Worm (Caenorhabditis elegans) whole organism, late embryonic: ENCODE measurements around the gene ZK688.4.

ENCODE experiments used
- C38D4.7 ChIP-seq: fragments of 200-800 bp; sonication (Bioruptor generic); optimal IDR thresholded peaks from 2 replicates; lab custom pipeline; 2018; ENCODE audit warnings: mild to moderate bottlenecking, missing genetic modification characterization, moderate library complexity, missing compliant biosample characterization
- Y22D7AL.16 ChIP-seq: sonication (generic microtip); optimal IDR thresholded peaks from 2 replicates; lab custom pipeline; 2016; ENCODE audit warnings: missing genetic modification characterization, missing compliant biosample characterization
- ceh-18 ChIP-seq: sonication (generic microtip); optimal IDR thresholded peaks from 2 replicates; lab custom pipeline; 2016; ENCODE audit warnings: missing genetic modification characterization, missing compliant biosample characterization
- ceh-22 ChIP-seq: sonication (generic microtip); optimal IDR thresholded peaks from 2 replicates; lab custom pipeline; 2017; ENCODE audit warnings: missing biosample characterization, missing genetic modification characterization
- ceh-24 ChIP-seq: sonication (generic microtip); optimal IDR thresholded peaks from 2 replicates; lab custom pipeline; 2016; ENCODE audit warnings: mild to moderate bottlenecking, missing genetic modification characterization, missing compliant biosample characterization
- ceh-34 ChIP-seq: sonication (generic microtip); optimal IDR thresholded peaks from 2 replicates; lab custom pipeline; 2016; ENCODE audit warnings: mild to moderate bottlenecking, missing genetic modification characterization, missing compliant biosample characterization
- ceh-45 ChIP-seq: fragments of 200-800 bp; sonication (Bioruptor generic); IDR thresholded peaks from 2 replicates; pipeline ENCODE4 v1.3.6; 2022; ENCODE audit warnings: missing genetic modification reagents, missing genetic modification characterization, missing compliant biosample characterization
- ceh-48 ChIP-seq: sonication (generic microtip); optimal IDR thresholded peaks from 2 replicates; lab custom pipeline; 2016; ENCODE audit warnings: missing genetic modification characterization, inconsistent platforms, missing compliant biosample characterization
- che-1 ChIP-seq: sonication (generic microtip); optimal IDR thresholded peaks from 2 replicates; lab custom pipeline; 2016; ENCODE audit warnings: mild to moderate bottlenecking, missing genetic modification characterization, missing compliant biosample characterization
- dve-1 ChIP-seq: sonication (generic microtip); optimal IDR thresholded peaks from 2 replicates; lab custom pipeline; 2017; ENCODE audit warnings: antibody characterized with exemption, mild to moderate bottlenecking, missing genetic modification characterization, missing compliant biosample characterization
- elt-2 ChIP-seq: sonication (generic microtip); optimal IDR thresholded peaks from 2 replicates; lab custom pipeline; 2016; ENCODE audit warnings: missing genetic modification reagents, missing genetic modification characterization, missing compliant biosample characterization
- eyg-1 ChIP-seq: sonication (generic microtip); optimal IDR thresholded peaks from 2 replicates; lab custom pipeline; 2016; ENCODE audit warnings: missing genotype, missing genetic modification characterization, missing compliant biosample characterization
- fax-1 ChIP-seq: sonication (generic microtip); optimal IDR thresholded peaks from 2 replicates; lab custom pipeline; 2016; ENCODE audit warnings: missing genotype, missing genetic modification characterization, missing compliant biosample characterization
- fkh-6 ChIP-seq: sonication (generic microtip); optimal IDR thresholded peaks from 2 replicates; lab custom pipeline; 2016; ENCODE audit warnings: missing genetic modification characterization, missing compliant biosample characterization
- gmeb-2 ChIP-seq: sonication (generic microtip); optimal IDR thresholded peaks from 2 replicates; lab custom pipeline; 2016; ENCODE audit warnings: missing genetic modification characterization, inconsistent platforms, missing compliant biosample characterization
- hlh-30 ChIP-seq: sonication (generic microtip); optimal IDR thresholded peaks from 2 replicates; lab custom pipeline; 2017; ENCODE audit warnings: antibody characterized with exemption, missing genetic modification characterization, missing compliant biosample characterization; ENCODE audit not compliant: insufficient read depth
- hlh-8 ChIP-seq: sonication (generic microtip); optimal IDR thresholded peaks from 2 replicates; lab custom pipeline; 2016; ENCODE audit warnings: missing genotype, missing genetic modification characterization, missing compliant biosample characterization
- mec-3 ChIP-seq: sonication (generic microtip); optimal IDR thresholded peaks from 2 replicates; lab custom pipeline; 2016; ENCODE audit warnings: borderline replicate concordance, missing genetic modification characterization, missing compliant biosample characterization
- npax-4 ChIP-seq: sonication (generic microtip); optimal IDR thresholded peaks from 2 replicates; lab custom pipeline; 2016; ENCODE audit warnings: missing genetic modification characterization, missing compliant biosample characterization
- odd-2 ChIP-seq: sonication (generic microtip); optimal IDR thresholded peaks from 2 replicates; lab custom pipeline; 2017; ENCODE audit warnings: antibody characterized with exemption, mild to moderate bottlenecking, missing genetic modification characterization, missing compliant biosample characterization
- pag-3 ChIP-seq: sonication (generic microtip); optimal IDR thresholded peaks from 2 replicates; lab custom pipeline; 2016; ENCODE audit warnings: missing compliant biosample characterization, missing genetic modification characterization, borderline replicate concordance
- pat-9 ChIP-seq: fragments of 200-800 bp; sonication (Bioruptor generic); optimal IDR thresholded peaks from 2 replicates; lab custom pipeline; 2018; ENCODE audit warnings: mild to moderate bottlenecking, missing genetic modification characterization, moderate library complexity, missing compliant biosample characterization
- pqm-1 ChIP-seq: sonication (generic microtip); optimal IDR thresholded peaks from 2 replicates; lab custom pipeline; 2016; ENCODE audit warnings: missing genetic modification characterization, missing compliant biosample characterization
- rnt-1 ChIP-seq: sonication (generic microtip); optimal IDR thresholded peaks from 2 replicates; lab custom pipeline; 2016; ENCODE audit warnings: missing genetic modification characterization, missing compliant biosample characterization
- sdc-2 ChIP-seq: sonication (generic microtip); optimal IDR thresholded peaks from 2 replicates; lab custom pipeline; 2016; ENCODE audit warnings: missing genotype, missing genetic modification characterization, missing compliant biosample characterization
- sox-4 ChIP-seq: sonication (generic microtip); optimal IDR thresholded peaks from 2 replicates; lab custom pipeline; 2017; ENCODE audit warnings: mild to moderate bottlenecking, missing genetic modification characterization, inconsistent platforms, missing compliant biosample characterization
- syd-9 ChIP-seq: sonication (generic microtip); optimal IDR thresholded peaks from 2 replicates; lab custom pipeline; 2016; ENCODE audit warnings: mild to moderate bottlenecking, missing genetic modification characterization, moderate library complexity, missing compliant biosample characterization
- unc-3 ChIP-seq, 2 experiments: fragments of 200-800 bp in 1 of 2; sonication (Bioruptor generic) in 1 of 2; sonication (generic microtip) in 1 of 2; conservative IDR thresholded peaks in 1 of 2; optimal IDR thresholded peaks in 1 of 2; 2 replicates each; pipeline versions ENCODE4 v1.3.6 to Lab custom; 2016 to 2022; ENCODE audit warnings: missing compliant biosample characterization in 2 of 2, missing genetic modification characterization in 2 of 2, missing genetic modification reagents in 1 of 2
- unc-42 ChIP-seq: sonication (generic microtip); optimal IDR thresholded peaks from 2 replicates; lab custom pipeline; 2016; ENCODE audit warnings: missing genotype, missing genetic modification characterization, missing compliant biosample characterization
- unc-55 ChIP-seq: sonication (generic microtip); optimal IDR thresholded peaks from 2 replicates; lab custom pipeline; 2017; ENCODE audit warnings: missing biosample characterization, missing genetic modification reagents, missing genetic modification characterization
- unc-86 ChIP-seq: sonication (generic microtip); optimal IDR thresholded peaks from 2 replicates; lab custom pipeline; 2016; ENCODE audit warnings: missing genetic modification characterization, missing compliant biosample characterization
- zip-5 ChIP-seq: sonication (generic microtip); optimal IDR thresholded peaks from 2 replicates; lab custom pipeline; 2016; ENCODE audit warnings: missing genetic modification characterization, missing compliant biosample characterization

The ZK688.4 gene

DNA sequence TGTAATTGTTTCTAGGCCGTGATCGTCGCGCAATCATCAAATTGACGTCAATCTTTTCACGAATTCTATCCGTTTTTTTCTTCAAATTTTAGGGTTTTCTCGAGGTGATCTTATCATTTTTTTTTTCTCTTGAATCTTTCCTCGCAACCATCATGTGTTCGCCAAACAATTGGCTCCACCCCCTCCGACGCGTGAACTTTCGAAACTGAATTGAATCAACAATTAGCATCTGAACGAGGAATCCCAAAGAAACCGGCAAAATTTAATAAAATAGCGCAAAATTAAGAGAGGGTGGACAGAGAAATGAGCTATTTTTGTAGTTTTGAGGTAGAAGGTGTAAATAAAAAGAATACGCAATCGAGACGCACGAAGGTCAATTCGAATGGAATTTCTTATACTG lies 22.0 kb upstream of the ZK688.4 start:
- no peak for TF ChIP-seq eyg-1 (tag; lab: Kevin White, UChicago)
- TF ChIP-seq dve-1 (tag; lab: Kevin White, UChicago) = no peak
- TF ChIP-seq C38D4.7 (GFP tag; lab: Kevin White, UChicago) = no peak
- TF ChIP-seq unc-42 (tag; lab: Kevin White, UChicago) = no peak
- TF ChIP-seq ceh-22 (tag; lab: Kevin White, UChicago) = no peak
- no peak for TF ChIP-seq che-1
- TF ChIP-seq pag-3 (tag; lab: Kevin White, UChicago) = no peak
- no peak for TF ChIP-seq ceh-24 (tag; lab: Kevin White, UChicago)

DNA sequence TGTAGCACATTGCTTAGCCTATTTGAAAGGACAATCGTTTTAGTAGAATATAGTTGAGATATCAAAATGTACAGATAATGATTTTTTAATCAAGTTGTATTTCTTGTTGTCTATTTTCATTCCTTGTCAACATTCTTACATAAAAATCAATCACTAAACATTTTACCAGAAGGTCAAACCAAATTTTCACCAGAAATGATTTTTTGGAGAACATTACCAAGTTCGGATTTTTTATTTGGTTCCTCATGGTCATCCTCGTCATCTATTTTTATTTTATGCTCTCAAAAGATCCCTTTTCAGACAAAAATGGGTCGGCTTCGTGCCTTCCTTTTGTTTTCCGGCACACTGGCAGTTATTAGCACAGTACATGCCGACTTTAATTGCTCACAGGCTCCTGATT lies 21.3 kb upstream of the ZK688.4 start, which contains the start of gene tyr-1:
Gene tyr-1, plus strand, starts transcription at position 301 of the 400 bp plus-strand sequence.
- no peak for TF ChIP-seq hlh-30 (tag; lab: Kevin White, UChicago)

DNA sequence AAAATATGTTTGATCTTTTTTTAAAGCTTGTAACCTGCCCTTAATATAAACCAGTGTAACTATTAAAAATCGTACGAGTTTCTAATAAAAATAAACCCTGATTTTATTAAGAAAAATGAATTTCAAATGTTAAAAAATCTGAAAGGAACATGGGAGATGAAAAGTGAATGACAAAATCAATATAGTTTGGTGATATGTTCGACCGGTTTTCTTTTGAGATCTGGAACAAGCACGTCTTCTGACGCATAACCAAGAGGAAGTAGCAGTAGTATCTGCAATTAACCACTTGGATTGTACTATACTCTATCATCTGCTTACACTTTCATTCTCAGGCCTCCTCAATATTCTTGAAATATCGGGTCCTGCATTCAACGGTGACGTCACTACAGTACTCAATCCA lies 17.7 kb upstream of the ZK688.4 start:
- TF ChIP-seq ceh-34 (tag; lab: Kevin White, UChicago) = no peak
- no peak for TF ChIP-seq gmeb-2
- no peak for TF ChIP-seq npax-4
- no peak for TF ChIP-seq ceh-24 (tag; lab: Kevin White, UChicago)
- TF ChIP-seq sox-4 (tag; lab: Kevin White, UChicago) = no peak
- no peak for TF ChIP-seq zip-5
- no peak for TF ChIP-seq C38D4.7 (GFP tag; lab: Kevin White, UChicago)
- no peak for TF ChIP-seq fax-1 (tag; lab: Kevin White, UChicago)
- no peak for TF ChIP-seq pat-9 (tag; lab: Kevin White, UChicago)
- no peak for TF ChIP-seq unc-3 (GFP tag; conservative IDR thresholded peaks at IDR 0.05; lab: Robert Waterston, UW)
- TF ChIP-seq unc-3 (tag; optimal IDR thresholded peaks at IDR 0.05; lab: Kevin White, UChicago) = no peak

ce11 chrIII:7878852-7879329 lies 15.9 kb upstream of the ZK688.4 start, which contains the start of gene sup-18:
TSS of gene sup-18 (minus strand) at chrIII:7878902.
- TF ChIP-seq npax-4 (no peak), unc-42 (tag; lab: Kevin White, UChicago) (no peak), unc-86 (tag; lab: Kevin White, UChicago) (no peak), ceh-45 (GFP tag; lab: Robert Waterston, UW) (no peak), pqm-1 (no peak), sdc-2 (tag; lab: Kevin White, UChicago) (no peak), ceh-34 (tag; lab: Kevin White, UChicago) (no peak), unc-3 (GFP tag; conservative IDR thresholded peaks at IDR 0.05; lab: Robert Waterston, UW) (no peak), unc-3 (tag; optimal IDR thresholded peaks at IDR 0.05; lab: Kevin White, UChicago) (no peak), syd-9 (tag; lab: Kevin White, UChicago) (no peak), odd-2 (no peak), hlh-8 (no peak), fkh-6 (tag; lab: Kevin White, UChicago) (no peak), elt-2 (tag; lab: Kevin White, UChicago) (no peak), Y22D7AL.16 (tag; lab: Kevin White, UChicago) (no peak), ceh-48 (tag; lab: Kevin White, UChicago) (no peak), ceh-24 (tag; lab: Kevin White, UChicago) (no peak)
- TF ChIP-seq, all 69 proteins: peak for 0

DNA sequence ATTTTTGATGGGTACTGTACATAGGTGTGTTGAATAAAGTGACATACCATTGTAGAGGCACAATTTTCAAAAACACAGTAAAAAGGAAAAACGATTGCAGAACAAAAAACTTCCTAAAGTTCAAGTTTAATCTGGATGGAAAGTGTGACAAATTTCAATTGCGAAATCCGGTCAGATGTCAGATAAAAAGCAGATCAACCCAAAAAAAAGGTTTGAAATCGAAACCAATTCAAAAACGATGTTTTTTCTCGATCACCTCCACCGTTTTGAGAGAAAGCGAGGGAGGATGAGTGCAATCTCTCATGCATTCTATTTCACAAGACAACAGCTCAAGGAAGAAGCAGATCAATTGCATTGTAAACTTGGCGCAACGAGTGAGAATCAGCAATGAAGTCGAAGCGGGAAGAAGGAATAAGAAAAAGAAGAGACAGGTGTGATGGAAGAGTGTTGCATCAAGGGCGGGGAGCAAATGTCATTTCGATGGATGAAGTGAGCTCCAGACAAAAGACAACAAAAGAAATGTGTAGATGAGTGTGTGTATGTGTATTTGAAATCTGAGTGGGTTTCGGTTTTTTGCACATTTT lies 14.6 kb upstream of the ZK688.4 start:
- TF ChIP-seq odd-2 = no peak
- peak; percentile 75 for TF ChIP-seq ceh-18 (tag; lab: Kevin White, UChicago)
- TF ChIP-seq unc-55 (GFP tag; lab: Kevin White, UChicago) = peak; percentile 72
- TF ChIP-seq mec-3 = no peak
- TF ChIP-seq rnt-1 = peak; percentile 46
